Worm (Caenorhabditis elegans) whole organism, midembryonic: Measurements from ENCODE around the gene F58B4.5.

Experiments
- T22C8.4 ChIP-seq: fragments of 200-800 bp; sonication (Bioruptor generic); IDR thresholded peaks from 2 replicates; pipeline ENCODE4 v1.3.6; 2022; ENCODE audit warnings: missing genetic modification characterization, missing compliant biosample characterization
- cog-1 ChIP-seq: sonication (generic microtip); optimal IDR thresholded peaks from 2 replicates; lab custom pipeline; 2016; ENCODE audit warnings: missing genetic modification characterization, missing compliant biosample characterization
- flt-1 ChIP-seq: fragments of 200-800 bp; sonication (Bioruptor generic); IDR thresholded peaks from 2 replicates; pipeline ENCODE4 v1.3.6; 2022; ENCODE audit warnings: missing genetic modification characterization, missing compliant biosample characterization
- klf-2 ChIP-seq: fragments of 200-800 bp; sonication (Bioruptor generic); conservative IDR thresholded peaks from 2 replicates; pipeline ENCODE4 v1.3.6; 2022; ENCODE audit warnings: missing genetic modification reagents, missing genetic modification characterization, missing compliant biosample characterization
- med-1 ChIP-seq: sonication (generic microtip); optimal IDR thresholded peaks from 2 replicates; lab custom pipeline; 2017; ENCODE audit warnings: missing genetic modification characterization, mild to moderate bottlenecking, missing compliant biosample characterization, antibody characterized with exemption, missing genetic modification reagents; ENCODE audit not compliant: insufficient read depth
- ref-1 ChIP-seq: fragments of 200-800 bp; sonication (Bioruptor generic); conservative IDR thresholded peaks from 2 replicates; pipeline ENCODE4 v1.3.6; 2022; ENCODE audit warnings: missing genetic modification reagents, missing genetic modification characterization, missing compliant biosample characterization
- tab-1 ChIP-seq: fragments of 200-800 bp; sonication (Bioruptor generic); IDR thresholded peaks from 2 replicates; pipeline ENCODE4 v1.3.6; 2022; ENCODE audit warnings: missing genetic modification characterization, missing compliant biosample characterization
- ztf-23 ChIP-seq: fragments of 200-800 bp; sonication (Bioruptor generic); IDR thresholded peaks from 2 replicates; pipeline ENCODE4 v1.3.6; 2022; ENCODE audit warnings: missing genetic modification reagents, missing genetic modification characterization, missing compliant biosample characterization
- ztf-29 ChIP-seq: fragments of 200-800 bp; sonication (Bioruptor generic); IDR thresholded peaks from 2 replicates; pipeline ENCODE4 v1.3.6; 2022; ENCODE audit warnings: missing genetic modification reagents, missing genetic modification characterization, missing compliant biosample characterization

The F58B4.5 gene

ce11 chrV:10896295-10896694 lies 36.2 kb upstream of the F58B4.5 start, which contains the start of gene F32D8.13:
TSS of gene F32D8.13 (minus strand) at chrV:10896543.
- no peak for TF ChIP-seq ztf-23 (GFP tag; lab: Robert Waterston, UW)
- TF ChIP-seq tab-1 (GFP tag; lab: Robert Waterston, UW), result no peak
- no peak for TF ChIP-seq T22C8.4 (GFP tag; lab: Robert Waterston, UW)
- TF ChIP-seq ref-1, result no peak
- no peak for TF ChIP-seq cog-1 (tag; lab: Kevin White, UChicago)
- no peak for TF ChIP-seq klf-2
- no peak for TF ChIP-seq ztf-29 (GFP tag; lab: Robert Waterston, UW)
- TF ChIP-seq flt-1 (GFP tag; lab: Robert Waterston, UW), result no peak
- no peak for TF ChIP-seq med-1 (GFP tag; lab: Kevin White, UChicago)

ce11 chrV:10896706-10897105 lies 35.8 kb upstream of the F58B4.5 start:
- TF ChIP-seq flt-1 (GFP tag; lab: Robert Waterston, UW), result no peak
- no peak for TF ChIP-seq ref-1
- no peak for TF ChIP-seq T22C8.4 (GFP tag; lab: Robert Waterston, UW)
- TF ChIP-seq tab-1 (GFP tag; lab: Robert Waterston, UW), result no peak
- no peak for TF ChIP-seq klf-2
- TF ChIP-seq ztf-29 (GFP tag; lab: Robert Waterston, UW), result no peak
- no peak for TF ChIP-seq cog-1 (tag; lab: Kevin White, UChicago)
- TF ChIP-seq med-1 (GFP tag; lab: Kevin White, UChicago), result no peak
- no peak for TF ChIP-seq ztf-23 (GFP tag; lab: Robert Waterston, UW)

ce11 chrV:10897106-10897171 lies 35.6 kb upstream of the F58B4.5 start, which contains the start of gene sec-61.G:
TSS of gene sec-61.G (minus strand) at chrV:10897143.
- TF ChIP-seq T22C8.4 (GFP tag; lab: Robert Waterston, UW), result no peak
- no peak for TF ChIP-seq ztf-29 (GFP tag; lab: Robert Waterston, UW)
- no peak for TF ChIP-seq flt-1 (GFP tag; lab: Robert Waterston, UW)
- TF ChIP-seq klf-2, result no peak
- no peak for TF ChIP-seq ztf-23 (GFP tag; lab: Robert Waterston, UW)

ce11 chrV:10897172-10897571 lies 35.3 kb upstream of the F58B4.5 start:
- TF ChIP-seq med-1 (GFP tag; lab: Kevin White, UChicago) (no peak), klf-2 (no peak), ztf-23 (GFP tag; lab: Robert Waterston, UW) (peak; percentile 90), flt-1 (GFP tag; lab: Robert Waterston, UW) (peak; percentile 86), tab-1 (GFP tag; lab: Robert Waterston, UW) (0 out of 2 replicates have a peak, but pooled peaks have one; percentile 36), T22C8.4 (GFP tag; lab: Robert Waterston, UW) (peak; percentile 49; the same call in 1 of the 2 replicates), cog-1 (tag; lab: Kevin White, UChicago) (peak; percentile 95), ztf-29 (GFP tag; lab: Robert Waterston, UW) (no peak)

- TF ChIP-seq ztf-29 (GFP tag; lab: Robert Waterston, UW), result no peak
- TF ChIP-seq med-1 (GFP tag; lab: Kevin White, UChicago), result no peak
- no peak for TF ChIP-seq flt-1 (GFP tag; lab: Robert Waterston, UW)
- TF ChIP-seq tab-1 (GFP tag; lab: Robert Waterston, UW), result no peak
- TF ChIP-seq ztf-23 (GFP tag; lab: Robert Waterston, UW), result no peak
- no peak for TF ChIP-seq ref-1
- no peak for TF ChIP-seq cog-1 (tag; lab: Kevin White, UChicago)
- TF ChIP-seq klf-2, result no peak
- no peak for TF ChIP-seq T22C8.4 (GFP tag; lab: Robert Waterston, UW)
Observed at ce11 chrV:10898107-10898506, 34.4 kb upstream of the F58B4.5 start, which contains the start of gene F32D8.7. TSS of gene F32D8.7 (plus strand) at chrV:10898435.

- TF ChIP-seq tab-1 (GFP tag; lab: Robert Waterston, UW) (no peak), med-1 (GFP tag; lab: Kevin White, UChicago) (no peak), ref-1 (no peak), T22C8.4 (GFP tag; lab: Robert Waterston, UW) (no peak), klf-2 (no peak), ztf-29 (GFP tag; lab: Robert Waterston, UW) (no peak), ztf-23 (GFP tag; lab: Robert Waterston, UW) (no peak), flt-1 (GFP tag; lab: Robert Waterston, UW) (no peak), cog-1 (tag; lab: Kevin White, UChicago) (no peak)
Observed at ce11 chrV:10898629-10899028, 33.9 kb upstream of the F58B4.5 start.

- TF ChIP-seq med-1 (GFP tag; lab: Kevin White, UChicago), result no peak
- no peak for TF ChIP-seq klf-2
- TF ChIP-seq flt-1 (GFP tag; lab: Robert Waterston, UW), result no peak
- no peak for TF ChIP-seq ref-1
- no peak for TF ChIP-seq ztf-29 (GFP tag; lab: Robert Waterston, UW)
- TF ChIP-seq cog-1 (tag; lab: Kevin White, UChicago), result no peak
- no peak for TF ChIP-seq T22C8.4 (GFP tag; lab: Robert Waterston, UW)
- no peak for TF ChIP-seq tab-1 (GFP tag; lab: Robert Waterston, UW)
- TF ChIP-seq ztf-23 (GFP tag; lab: Robert Waterston, UW), result no peak
Observed at ce11 chrV:10901125-10901524, 31.4 kb upstream of the F58B4.5 start, which contains the start of gene spp-16. TSS of gene spp-16 (minus strand) at chrV:10901303.

- TF ChIP-seq ref-1 (no peak), cog-1 (tag; lab: Kevin White, UChicago) (no peak), T22C8.4 (GFP tag; lab: Robert Waterston, UW) (no peak), med-1 (GFP tag; lab: Kevin White, UChicago) (no peak)
Observed at ce11 chrV:10902682-10903081, 29.8 kb upstream of the F58B4.5 start, which contains the start of gene F32D8.8. TSS of gene F32D8.8 (minus strand) at chrV:10902782.

ce11 chrV:10903748-10904147 lies 28.7 kb upstream of the F58B4.5 start, which contains the start of gene F32D8.15:
TSS of gene F32D8.15 (plus strand) at chrV:10904048.
- TF ChIP-seq ref-1 (no peak), med-1 (GFP tag; lab: Kevin White, UChicago) (no peak), flt-1 (GFP tag; lab: Robert Waterston, UW) (no peak), tab-1 (GFP tag; lab: Robert Waterston, UW) (no peak), klf-2 (no peak), ztf-23 (GFP tag; lab: Robert Waterston, UW) (no peak), cog-1 (tag; lab: Kevin White, UChicago) (no peak), T22C8.4 (GFP tag; lab: Robert Waterston, UW) (no peak), ztf-29 (GFP tag; lab: Robert Waterston, UW) (no peak)

ce11 chrV:10904795-10905194 lies 27.7 kb upstream of the F58B4.5 start:
- TF ChIP-seq klf-2, result no peak
